Worm (Caenorhabditis elegans) whole organism, mixed stage, embryonic: ENCODE results near the gene C01G6.2.

ENCODE experiments used
- bed-3 ChIP-seq: fragments of 200-800 bp; sonication (Bioruptor generic); optimal IDR thresholded peaks from 3 replicates; lab custom pipeline; 2018; ENCODE audit warnings: mild to moderate bottlenecking, missing genetic modification characterization, moderate library complexity, missing compliant biosample characterization
- blmp-1 ChIP-seq: fragments of 150-350 bp; optimal IDR thresholded peaks from 2 replicates; lab custom pipeline; 2014; ENCODE audit warnings: missing biosample characterization, missing genetic modification characterization
- nhr-237 ChIP-seq: fragments of 150-350 bp; optimal IDR thresholded peaks from 2 replicates; lab custom pipeline; 2014; ENCODE audit warnings: missing biosample characterization, missing genetic modification characterization
- unc-39 ChIP-seq: fragments of 150-350 bp; optimal IDR thresholded peaks from 2 replicates; lab custom pipeline; 2014; ENCODE audit warnings: missing biosample characterization, missing genetic modification characterization
- unc-62 ChIP-seq: fragments of 150-350 bp; optimal IDR thresholded peaks from 2 replicates; lab custom pipeline; 2014; ENCODE audit warnings: missing biosample characterization, missing genetic modification reagents, missing genetic modification characterization

- TF ChIP-seq blmp-1 (tag; lab: Kevin White, UChicago) (no peak), unc-62 (no peak), nhr-237 (tag; lab: Kevin White, UChicago) (no peak), unc-39 (tag; lab: Kevin White, UChicago) (no peak), bed-3 (GFP tag; lab: Kevin White, UChicago) (no peak)
Observed at ce11 chrII:9266755-9267154, at the start of gene C01G6.2.
